Fruit fly (Drosophila melanogaster): Measurements from ENCODE around the gene NSD.

Gene NSD

dm6 chr3R:27921982-27922672, 15.5 kb downstream of the NSD start, which contains the start of gene BCAS2:
Gene BCAS2 (minus strand): TSS chr3R:27922356.
- TF ChIP-seq Hnf4 (GFP tag; optimal IDR thresholded peaks at IDR 0.05) (no peak), Myc (optimal IDR thresholded peaks at IDR 0.05) (peak; percentile 93)

- TF ChIP-seq woc (GFP tag; optimal IDR thresholded peaks at IDR 0.05) (peak; percentile 6), sage (GFP tag; optimal IDR thresholded peaks at IDR 0.05) (no peak), dl (GFP tag; optimal IDR thresholded peaks at IDR 0.05; ENCODE audit: insufficient read depth in 1 of 2, partially characterized antibody in 2 of 2) (no peak), Vsx2 (GFP tag; optimal IDR thresholded peaks at IDR 0.05; ENCODE audit: partially characterized antibody) (no peak), CG32264 (GFP tag; optimal IDR thresholded peaks at IDR 0.05) (no peak)
Observed at dm6 chr3R:27920883-27921282, 16.8 kb downstream of the NSD start, which contains the start of gene CG12259. Gene CG12259 (minus strand): TSS chr3R:27921089.

- TF ChIP-seq fru (GFP tag; optimal IDR thresholded peaks at IDR 0.05) = no peak
- TF ChIP-seq woc (GFP tag; optimal IDR thresholded peaks at IDR 0.05) = peak; percentile 54
- no peak for TF ChIP-seq Dfd (GFP tag; optimal IDR thresholded peaks at IDR 0.05)
- no peak for TF ChIP-seq dmrt93B (GFP tag; optimal IDR thresholded peaks at IDR 0.05)
- TF ChIP-seq Rel (GFP tag; optimal IDR thresholded peaks at IDR 0.05) = no peak
- TF ChIP-seq Rel (tag; optimal IDR thresholded peaks at IDR 0.05) = no peak
- TF ChIP-seq psq (GFP tag; optimal IDR thresholded peaks at IDR 0.05) = peak; percentile 14
- TF ChIP-seq Sp1 (GFP tag; optimal IDR thresholded peaks at IDR 0.05) = peak; percentile 41
- TF ChIP-seq tai (GFP tag; optimal IDR thresholded peaks at IDR 0.05) = no peak
- no peak for TF ChIP-seq br (GFP tag; optimal IDR thresholded peaks at IDR 0.05)
- TF ChIP-seq Hr78 (GFP tag; optimal IDR thresholded peaks at IDR 0.05) = no peak
- TF ChIP-seq foxo (GFP tag; optimal IDR thresholded peaks at IDR 0.05) = peak in 1 of 2 experiments; percentile 9
- TF ChIP-seq jim (GFP tag; optimal IDR thresholded peaks at IDR 0.05) = no peak
- no peak for TF ChIP-seq Mio (GFP tag; optimal IDR thresholded peaks at IDR 0.05)
- peak; percentile 53 for TF ChIP-seq rgr (GFP tag; optimal IDR thresholded peaks at IDR 0.05)
- peak; percentile 27 for TF ChIP-seq h (GFP tag; optimal IDR thresholded peaks at IDR 0.05)
- TF ChIP-seq Vsx2 (GFP tag; optimal IDR thresholded peaks at IDR 0.05; ENCODE audit: partially characterized antibody) = no peak
- no peak for TF ChIP-seq N (GFP tag; optimal IDR thresholded peaks at IDR 0.05)
- no peak for TF ChIP-seq dsf (GFP tag; optimal IDR thresholded peaks at IDR 0.05; ENCODE audit: borderline replicate concordance)
- TF ChIP-seq sv (GFP tag; optimal IDR thresholded peaks at IDR 0.05) = no peak
- TF ChIP-seq sage (GFP tag; optimal IDR thresholded peaks at IDR 0.05) = no peak
- no peak for TF ChIP-seq CrebA (GFP tag; optimal IDR thresholded peaks at IDR 0.05; ENCODE audit: borderline replicate concordance)
- TF ChIP-seq pan (optimal IDR thresholded peaks at IDR 0.05) = no peak
- TF ChIP-seq Dif (GFP tag; optimal IDR thresholded peaks at IDR 0.05; ENCODE audit: partially characterized antibody) = no peak
- TF ChIP-seq lola (GFP tag; optimal IDR thresholded peaks at IDR 0.05) = no peak
- TF ChIP-seq HLH106 (tag; optimal IDR thresholded peaks at IDR 0.05) = peak; percentile 45
- TF ChIP-seq Myc (optimal IDR thresholded peaks at IDR 0.05) = peak; percentile 92
- no peak for TF ChIP-seq Hnf4 (GFP tag; optimal IDR thresholded peaks at IDR 0.05)
- peak; percentile 28 for TF ChIP-seq OdsH (GFP tag; optimal IDR thresholded peaks at IDR 0.05)
- TF ChIP-seq ey (GFP tag; optimal IDR thresholded peaks at IDR 0.05) = no peak
Observed at dm6 chr3R:27919385-27919789, 18.3 kb downstream of the NSD start, which contains the start of gene Boh1. Gene Boh1 (minus strand): TSS chr3R:27919460.

dm6 chr3R:27916355-27917019, 21.2 kb downstream of the NSD start, which contains the start of the genes CG5003 and mRpS22:
Gene CG5003 (minus strand): TSS chr3R:27916516.
Gene mRpS22 (plus strand): TSS chr3R:27916908.
- no peak for TF ChIP-seq Hr78 (GFP tag; optimal IDR thresholded peaks at IDR 0.05)
- no peak for TF ChIP-seq Mio (GFP tag; optimal IDR thresholded peaks at IDR 0.05)
- TF ChIP-seq lola (GFP tag; optimal IDR thresholded peaks at IDR 0.05) = no peak
- no peak for TF ChIP-seq pan (optimal IDR thresholded peaks at IDR 0.05)
- TF ChIP-seq Dif (GFP tag; optimal IDR thresholded peaks at IDR 0.05; ENCODE audit: partially characterized antibody) = no peak
- no peak for TF ChIP-seq N (GFP tag; optimal IDR thresholded peaks at IDR 0.05)
- no peak for TF ChIP-seq Abd-B (GFP tag; optimal IDR thresholded peaks at IDR 0.05)
- TF ChIP-seq br (GFP tag; optimal IDR thresholded peaks at IDR 0.05) = no peak
- peak; percentile 57 for TF ChIP-seq dmrt93B (GFP tag; optimal IDR thresholded peaks at IDR 0.05)
- no peak for TF ChIP-seq ey (GFP tag; optimal IDR thresholded peaks at IDR 0.05)
- TF ChIP-seq rgr (GFP tag; optimal IDR thresholded peaks at IDR 0.05) = peak; percentile 58
- peak; percentile 43 for TF ChIP-seq woc (GFP tag; optimal IDR thresholded peaks at IDR 0.05)
- TF ChIP-seq OdsH (GFP tag; optimal IDR thresholded peaks at IDR 0.05) = peak; percentile 53
- TF ChIP-seq fru (GFP tag; optimal IDR thresholded peaks at IDR 0.05) = peak; percentile 44
- TF ChIP-seq Jra (GFP tag; optimal IDR thresholded peaks at IDR 0.05) = no peak
- TF ChIP-seq Dfd (GFP tag; optimal IDR thresholded peaks at IDR 0.05) = no peak
- no peak for TF ChIP-seq dl (GFP tag; optimal IDR thresholded peaks at IDR 0.05; ENCODE audit: insufficient read depth in 1 of 2, partially characterized antibody in 2 of 2)
- no peak for TF ChIP-seq Hnf4 (GFP tag; optimal IDR thresholded peaks at IDR 0.05)
- peak; percentile 75 for TF ChIP-seq HLH106 (tag; optimal IDR thresholded peaks at IDR 0.05)
- peak; percentile 61 for TF ChIP-seq Sp1 (GFP tag; optimal IDR thresholded peaks at IDR 0.05)
- TF ChIP-seq usp (GFP tag; optimal IDR thresholded peaks at IDR 0.05) = no peak
- no peak for TF ChIP-seq sv (GFP tag; optimal IDR thresholded peaks at IDR 0.05)
- TF ChIP-seq h (GFP tag; optimal IDR thresholded peaks at IDR 0.05) = peak; percentile 64
- no peak for TF ChIP-seq CG32264 (GFP tag; optimal IDR thresholded peaks at IDR 0.05)
- no peak for TF ChIP-seq GATAd (GFP tag; optimal IDR thresholded peaks at IDR 0.05)
- TF ChIP-seq foxo (GFP tag; optimal IDR thresholded peaks at IDR 0.05) = peak in 1 of 2 experiments; percentile 77
- no peak for TF ChIP-seq CG9705 (GFP tag; optimal IDR thresholded peaks at IDR 0.05)
- no peak for TF ChIP-seq Rel (GFP tag; optimal IDR thresholded peaks at IDR 0.05)
- no peak for TF ChIP-seq Rel (tag; optimal IDR thresholded peaks at IDR 0.05)
- no peak for TF ChIP-seq dsf (GFP tag; optimal IDR thresholded peaks at IDR 0.05; ENCODE audit: borderline replicate concordance)
- TF ChIP-seq Hr83 (GFP tag; optimal IDR thresholded peaks at IDR 0.05; ENCODE audit: poor library complexity, severe bottlenecking) = peak; percentile 29
- no peak for TF ChIP-seq tai (GFP tag; optimal IDR thresholded peaks at IDR 0.05)
